Fruit fly (Drosophila melanogaster) whole organism, embryonic: ENCODE data around the gene haf.

Experiments
- Ada2b ChIP-seq: fragments of 200-800 bp; sonication (Bioruptor generic); IDR thresholded peaks from 2 replicates; pipeline ENCODE4 v1.3.6; 2022; ENCODE audit warnings: missing biosample characterization, missing genetic modification characterization
- Asciz ChIP-seq: fragments of 200-800 bp; sonication (Bioruptor generic); optimal IDR thresholded peaks from 2 replicates; lab custom pipeline; 2017; ENCODE audit warnings: missing biosample characterization, mild to moderate bottlenecking, missing genetic modification characterization, missing genetic modification reagents
- Atf-2 ChIP-seq: fragments of 200-800 bp; sonication (Bioruptor generic); optimal IDR thresholded peaks from 2 replicates; lab custom pipeline; 2016; ENCODE audit warnings: missing biosample characterization, missing genetic modification characterization
- B-H1 ChIP-seq: fragments of 200-800 bp; sonication (Bioruptor generic); IDR thresholded peaks from 3 replicates; pipeline ENCODE4 v1.3.6; 2022; ENCODE audit warnings: missing biosample characterization, missing genetic modification characterization
- CG10147 ChIP-seq: fragments of 200-800 bp; sonication (Bioruptor generic); optimal IDR thresholded peaks from 2 replicates; lab custom pipeline; 2019; ENCODE audit warnings: missing biosample characterization, mild to moderate bottlenecking, missing genetic modification characterization, moderate library complexity
- CG1024 ChIP-seq: fragments of 200-800 bp; sonication (Bioruptor generic); IDR thresholded peaks from 2 replicates; pipeline ENCODE4 v1.3.6; 2022; ENCODE audit warnings: missing biosample characterization, missing genetic modification characterization
- CG10366 ChIP-seq: fragments of 200-800 bp; sonication (Bioruptor generic); IDR thresholded peaks from 2 replicates; pipeline ENCODE4 v1.3.6; 2022; ENCODE audit warnings: missing biosample characterization, missing genetic modification characterization
- CG11398 ChIP-seq: fragments of 200-800 bp; sonication (Bioruptor generic); optimal IDR thresholded peaks from 2 replicates; lab custom pipeline; 2016; ENCODE audit warnings: missing biosample characterization, missing genetic modification characterization
- CG14050 ChIP-seq: fragments of 200-800 bp; sonication (Bioruptor generic); IDR thresholded peaks from 3 replicates; pipeline ENCODE4 v1.3.6; 2022; ENCODE audit warnings: missing biosample characterization, missing genetic modification characterization
- CG14710 ChIP-seq: fragments of 200-800 bp; sonication (Bioruptor generic); optimal IDR thresholded peaks from 3 replicates; lab custom pipeline; 2019; ENCODE audit warnings: missing biosample characterization, mild to moderate bottlenecking, missing genetic modification characterization, moderate library complexity
- CG16815 ChIP-seq: fragments of 200-800 bp; sonication (Bioruptor generic); optimal IDR thresholded peaks from 3 replicates; lab custom pipeline; 2017; ENCODE audit warnings: missing biosample characterization, mild to moderate bottlenecking, missing genetic modification characterization
- CG1792 ChIP-seq: fragments of 200-800 bp; sonication (Bioruptor generic); optimal IDR thresholded peaks from 2 replicates; lab custom pipeline; 2016; ENCODE audit warnings: missing biosample characterization, missing genetic modification characterization
- CG18476 ChIP-seq: fragments of 200-800 bp; sonication (Bioruptor generic); optimal IDR thresholded peaks from 2 replicates; lab custom pipeline; 2016; ENCODE audit warnings: missing biosample characterization, mild to moderate bottlenecking, missing genetic modification characterization
- CG2129 ChIP-seq: fragments of 200-800 bp; sonication (Bioruptor generic); IDR thresholded peaks from 2 replicates; pipeline ENCODE4 v1.3.6; 2022; ENCODE audit warnings: missing biosample characterization, missing genetic modification characterization; ENCODE audit not compliant: partially characterized antibody
- CG2199 ChIP-seq: fragments of 200-800 bp; sonication (Bioruptor generic); IDR thresholded peaks from 3 replicates; pipeline ENCODE4 v1.3.6; 2022; ENCODE audit warnings: missing biosample characterization, missing genetic modification characterization
- CG2678 ChIP-seq: fragments of 200-800 bp; sonication (Bioruptor generic); optimal IDR thresholded peaks from 3 replicates; lab custom pipeline; 2019; ENCODE audit warnings: missing biosample characterization, mild to moderate bottlenecking, missing genetic modification characterization, moderate library complexity
- CG30431 ChIP-seq: fragments of 200-800 bp; sonication (Bioruptor generic); optimal IDR thresholded peaks from 2 replicates; lab custom pipeline; 2017; ENCODE audit warnings: missing biosample characterization, missing genetic modification characterization
- CG31441 ChIP-seq: fragments of 200-800 bp; sonication (Bioruptor generic); IDR thresholded peaks from 2 replicates; pipeline ENCODE4 v1.3.6; 2022; ENCODE audit warnings: missing biosample characterization, missing genetic modification characterization
- CG3163 ChIP-seq: fragments of 200-800 bp; sonication (Bioruptor generic); optimal IDR thresholded peaks from 3 replicates; lab custom pipeline; 2016; ENCODE audit warnings: missing biosample characterization, missing genetic modification characterization
- CG32772 ChIP-seq: fragments of 200-800 bp; sonication (Bioruptor generic); IDR thresholded peaks from 2 replicates; pipeline ENCODE4 v1.3.6; 2022; ENCODE audit warnings: missing biosample characterization, missing genetic modification characterization
- CG3726 ChIP-seq: fragments of 200-800 bp; sonication (Bioruptor generic); IDR thresholded peaks from 3 replicates; pipeline ENCODE4, ENCODE4 v1.3.6; 2022; ENCODE audit warnings: missing biosample characterization, missing genetic modification characterization
- CG42726 ChIP-seq: fragments of 200-800 bp; sonication (Bioruptor generic); IDR thresholded peaks from 2 replicates; pipeline ENCODE4 v1.3.6; 2022; ENCODE audit warnings: missing biosample characterization, missing genetic modification characterization; ENCODE audit not compliant: partially characterized antibody
- CG4424 ChIP-seq: fragments of 200-800 bp; sonication (Bioruptor generic); optimal IDR thresholded peaks from 3 replicates; lab custom pipeline; 2016; ENCODE audit warnings: missing biosample characterization, missing genetic modification characterization
- CG4707 ChIP-seq: fragments of 200-800 bp; sonication (Bioruptor generic); optimal IDR thresholded peaks from 2 replicates; lab custom pipeline; 2018; ENCODE audit warnings: missing biosample characterization, mild to moderate bottlenecking, missing genetic modification characterization, moderate library complexity
- CG8388 ChIP-seq: fragments of 200-800 bp; sonication (Bioruptor generic); optimal IDR thresholded peaks from 2 replicates; lab custom pipeline; 2019; ENCODE audit warnings: missing biosample characterization, mild to moderate bottlenecking, missing genetic modification characterization, moderate library complexity
- CG9932 ChIP-seq: fragments of 200-800 bp; sonication (Bioruptor generic); IDR thresholded peaks from 2 replicates; pipeline ENCODE4 v1.3.6; 2022; ENCODE audit warnings: missing biosample characterization, missing genetic modification characterization
- ERR ChIP-seq: fragments of 200-800 bp; sonication (Bioruptor generic); optimal IDR thresholded peaks from 2 replicates; lab custom pipeline; 2016; ENCODE audit warnings: missing biosample characterization, missing genetic modification characterization
- Ets97D ChIP-seq: fragments of 200-800 bp; sonication (Bioruptor generic); optimal IDR thresholded peaks from 3 replicates; lab custom pipeline; 2016; ENCODE audit warnings: missing biosample characterization, missing genetic modification characterization
- Gsc ChIP-seq: fragments of 200-800 bp; sonication (Bioruptor generic); IDR thresholded peaks from 2 replicates; pipeline ENCODE4 v1.3.6; 2022; ENCODE audit warnings: missing biosample characterization, missing genetic modification characterization
- H15 ChIP-seq: fragments of 200-800 bp; sonication (Bioruptor generic); IDR thresholded peaks from 3 replicates; pipeline ENCODE4 v1.3.6; 2022; ENCODE audit warnings: missing biosample characterization, missing genetic modification characterization
- Jarid2 ChIP-seq: fragments of 200-800 bp; sonication (Bioruptor generic); optimal IDR thresholded peaks from 3 replicates; lab custom pipeline; 2017; ENCODE audit warnings: mild to moderate bottlenecking, missing biosample characterization, missing genetic modification reagents, missing genetic modification characterization
- Mrtf ChIP-seq: fragments of 200-800 bp; sonication (Bioruptor generic); IDR thresholded peaks from 3 replicates; pipeline ENCODE4 v1.3.6; 2022; ENCODE audit warnings: missing biosample characterization, missing genetic modification characterization
- Neu2 ChIP-seq: fragments of 200-800 bp; sonication (Bioruptor generic); optimal IDR thresholded peaks from 3 replicates; lab custom pipeline; 2016; ENCODE audit warnings: missing biosample characterization, missing genetic modification characterization, borderline replicate concordance
- Sin3A ChIP-seq: fragments of >200 bp; optimal IDR thresholded peaks from 2 replicates; lab custom pipeline; 2018
- Ssrp ChIP-seq: fragments of 200-800 bp; sonication (Bioruptor generic); optimal IDR thresholded peaks from 2 replicates; lab custom pipeline; 2018; ENCODE audit warnings: missing biosample characterization, mild to moderate bottlenecking, missing genetic modification characterization, moderate library complexity
- Stat92E ChIP-seq, 3 experiments: fragments of >200 bp in 2 of 3; fragments of 200-800 bp in 1 of 3; sonication (Bioruptor generic) in 1 of 3; optimal IDR thresholded peaks; 2 replicates each; lab custom pipeline; 2017 to 2019; ENCODE audit warnings: missing biosample characterization in 3 of 3, missing genetic modification characterization in 3 of 3, mild to moderate bottlenecking in 1 of 3, moderate library complexity in 1 of 3
- ap ChIP-seq: fragments of 200-800 bp; sonication (Bioruptor generic); IDR thresholded peaks from 2 replicates; pipeline ENCODE4 v1.3.6; 2022; ENCODE audit warnings: missing biosample characterization, missing genetic modification characterization
- cato ChIP-seq: fragments of 200-800 bp; sonication (Bioruptor generic); optimal IDR thresholded peaks from 2 replicates; lab custom pipeline; 2016; ENCODE audit warnings: missing biosample characterization, missing genetic modification characterization, borderline replicate concordance
- caup ChIP-seq: fragments of 200-800 bp; sonication (Bioruptor generic); optimal IDR thresholded peaks from 3 replicates; lab custom pipeline; 2017; ENCODE audit warnings: missing biosample characterization, mild to moderate bottlenecking, missing genetic modification characterization, moderate library complexity; ENCODE audit not compliant: severe bottlenecking
- ci ChIP-seq: fragments of 200-800 bp; sonication (Bioruptor generic); IDR thresholded peaks from 3 replicates; pipeline ENCODE4 v1.3.6; 2022; ENCODE audit warnings: missing biosample characterization, missing genetic modification characterization
- eve ChIP-seq, 2 experiments: fragments of >200 bp; optimal IDR thresholded peaks; 2 replicates each; lab custom pipeline; 2017; ENCODE audit warnings: missing biosample characterization in 2 of 2, missing genetic modification characterization in 2 of 2
- fru ChIP-seq: fragments of >200 bp; optimal IDR thresholded peaks from 2 replicates; lab custom pipeline; 2017
- gsb-n ChIP-seq: fragments of 200-800 bp; sonication (Bioruptor generic); optimal IDR thresholded peaks from 3 replicates; lab custom pipeline; 2018; ENCODE audit warnings: missing biosample characterization, mild to moderate bottlenecking, missing genetic modification characterization
- inv ChIP-seq: fragments of 200-800 bp; sonication (Bioruptor generic); IDR thresholded peaks from 2 replicates; pipeline ENCODE4 v1.3.6; 2022; ENCODE audit warnings: missing biosample characterization, missing genetic modification characterization; ENCODE audit not compliant: partially characterized antibody
- jigr1 ChIP-seq: fragments of 200-800 bp; sonication (Bioruptor generic); IDR thresholded peaks from 3 replicates; pipeline ENCODE4 v1.3.6; 2022; ENCODE audit warnings: missing biosample characterization, missing genetic modification characterization
- pum ChIP-seq: fragments of 200-800 bp; sonication (Bioruptor generic); optimal IDR thresholded peaks from 2 replicates; lab custom pipeline; 2016; ENCODE audit warnings: missing biosample characterization, missing genetic modification characterization
- schlank ChIP-seq: fragments of 200-800 bp; sonication (Bioruptor generic); optimal IDR thresholded peaks from 2 replicates; lab custom pipeline; 2018; ENCODE audit warnings: missing biosample characterization, mild to moderate bottlenecking, missing genetic modification characterization
- tio ChIP-seq: fragments of 200-800 bp; sonication (Bioruptor generic); optimal IDR thresholded peaks from 2 replicates; lab custom pipeline; 2017; ENCODE audit warnings: missing biosample characterization, missing genetic modification characterization, inconsistent platforms
- trh ChIP-seq: fragments of 200-800 bp; sonication (Bioruptor generic); optimal IDR thresholded peaks from 2 replicates; lab custom pipeline; 2016; ENCODE audit warnings: missing biosample characterization, missing genetic modification characterization
- usp ChIP-seq: fragments of >200 bp; optimal IDR thresholded peaks from 2 replicates; lab custom pipeline; 2017; ENCODE audit warnings: missing biosample characterization, missing genetic modification characterization
- vfl ChIP-seq: fragments of 200-800 bp; sonication (Bioruptor generic); optimal IDR thresholded peaks from 2 replicates; lab custom pipeline; 2016; ENCODE audit warnings: missing biosample characterization, missing genetic modification characterization
- wek ChIP-seq: fragments of 200-800 bp; sonication (Bioruptor generic); optimal IDR thresholded peaks from 3 replicates; lab custom pipeline; 2018; ENCODE audit warnings: missing biosample characterization, mild to moderate bottlenecking, missing genetic modification characterization, moderate library complexity
- zen ChIP-seq: fragments of 200-800 bp; sonication (Bioruptor generic); optimal IDR thresholded peaks from 3 replicates; lab custom pipeline; 2018; ENCODE audit warnings: missing biosample characterization, mild to moderate bottlenecking, missing genetic modification characterization, moderate library complexity

haf gene

dm6 chr2L:1646499-1646898 lies 91.6 kb downstream of the haf start (continued):
- TF ChIP-seq ci: no peak
- TF ChIP-seq jigr1 (GFP tag; lab: Robert Waterston, UW): no peak
- TF ChIP-seq CG42726 (GFP tag; lab: Robert Waterston, UW): no peak
- TF ChIP-seq CG14710 (tag; lab: Kevin White, UChicago): peak; percentile 22
- TF ChIP-seq Neu2 (GFP tag; lab: Kevin White, UChicago): no peak
- TF ChIP-seq Stat92E (GFP tag; optimal IDR thresholded peaks at IDR 0.05; lab: Kevin White, UChicago): no peak
- TF ChIP-seq CG18476 (GFP tag; lab: Kevin White, UChicago): no peak
- no peak for TF ChIP-seq schlank (tag; lab: Kevin White, UChicago)
- TF ChIP-seq CG10147: no peak
- no peak for TF ChIP-seq ERR (GFP tag; lab: Kevin White, UChicago)
- no peak for TF ChIP-seq Ets97D (GFP tag; lab: Kevin White, UChicago)
- peak; percentile 52 for TF ChIP-seq Ssrp (tag; lab: Kevin White, UChicago)
- TF ChIP-seq CG30431: no peak
- no peak for TF ChIP-seq CG4707
- TF ChIP-seq CG1792 (GFP tag; lab: Kevin White, UChicago): no peak
- no peak for TF ChIP-seq CG3163 (GFP tag; lab: Kevin White, UChicago)
- no peak for TF ChIP-seq H15 (GFP tag; lab: Robert Waterston, UW)
- TF ChIP-seq CG1024 (GFP tag; lab: Robert Waterston, UW): no peak
- no peak for TF ChIP-seq CG3726
- TF ChIP-seq CG2199 (GFP tag; lab: Robert Waterston, UW): no peak
- no peak for TF ChIP-seq CG31441
- TF ChIP-seq Gsc (GFP tag; lab: Robert Waterston, UW): no peak
- TF ChIP-seq Asciz (GFP tag; lab: Kevin White, UChicago): peak; percentile 49
- no peak for TF ChIP-seq CG9932 (GFP tag; lab: Robert Waterston, UW)
- TF ChIP-seq vfl (GFP tag; lab: Kevin White, UChicago): no peak
- no peak for TF ChIP-seq tio
- no peak for TF ChIP-seq Ada2b
- no peak for TF ChIP-seq B-H1 (GFP tag; lab: Robert Waterston, UW)
- no peak for TF ChIP-seq Mrtf (GFP tag; lab: Robert Waterston, UW)
- TF ChIP-seq pum (GFP tag; lab: Kevin White, UChicago): no peak
- no peak for TF ChIP-seq caup
- no peak for TF ChIP-seq CG32772
- TF ChIP-seq CG4424 (GFP tag; lab: Kevin White, UChicago): peak; percentile 41
- no peak for TF ChIP-seq wek
- no peak for TF ChIP-seq zen (tag; lab: Kevin White, UChicago)
- TF ChIP-seq usp (GFP tag; lab: Kevin White, UChicago): no peak
- no peak for TF ChIP-seq Atf-2
- no peak for TF ChIP-seq trh (GFP tag; lab: Kevin White, UChicago)
- TF ChIP-seq gsb-n: peak; percentile 36
- no peak for TF ChIP-seq fru (lab: Kevin White, UChicago)
- no peak for TF ChIP-seq CG2129 (GFP tag; lab: Robert Waterston, UW)
- no peak for TF ChIP-seq Sin3A (lab: Kevin White, UChicago)
- no peak for TF ChIP-seq CG16815 (GFP tag; lab: Kevin White, UChicago)
- no peak for TF ChIP-seq inv (GFP tag; lab: Robert Waterston, UW)
- TF ChIP-seq Jarid2 (GFP tag; lab: Kevin White, UChicago): peak; percentile 30
- TF ChIP-seq CG14050 (GFP tag; lab: Robert Waterston, UW): no peak
- TF ChIP-seq eve (GFP tag; optimal IDR thresholded peaks at IDR 0.05; lab: Kevin White, UChicago): peak in 1 of 2 experiments; percentile 35
- no peak for TF ChIP-seq CG10366
- TF ChIP-seq cato (GFP tag; lab: Kevin White, UChicago): no peak
- TF ChIP-seq CG8388 (GFP tag; lab: Kevin White, UChicago): peak; percentile 42
- peak; percentile 56 for TF ChIP-seq CG2678 (tag; lab: Kevin White, UChicago)
- 0 out of 2 replicates have a peak, but pooled peaks have one; percentile 23 for TF ChIP-seq ap
- no peak for TF ChIP-seq CG11398
